Fruit fly (Drosophila melanogaster): ENCODE results near the gene CG11586.

Gene CG11586

DNA sequence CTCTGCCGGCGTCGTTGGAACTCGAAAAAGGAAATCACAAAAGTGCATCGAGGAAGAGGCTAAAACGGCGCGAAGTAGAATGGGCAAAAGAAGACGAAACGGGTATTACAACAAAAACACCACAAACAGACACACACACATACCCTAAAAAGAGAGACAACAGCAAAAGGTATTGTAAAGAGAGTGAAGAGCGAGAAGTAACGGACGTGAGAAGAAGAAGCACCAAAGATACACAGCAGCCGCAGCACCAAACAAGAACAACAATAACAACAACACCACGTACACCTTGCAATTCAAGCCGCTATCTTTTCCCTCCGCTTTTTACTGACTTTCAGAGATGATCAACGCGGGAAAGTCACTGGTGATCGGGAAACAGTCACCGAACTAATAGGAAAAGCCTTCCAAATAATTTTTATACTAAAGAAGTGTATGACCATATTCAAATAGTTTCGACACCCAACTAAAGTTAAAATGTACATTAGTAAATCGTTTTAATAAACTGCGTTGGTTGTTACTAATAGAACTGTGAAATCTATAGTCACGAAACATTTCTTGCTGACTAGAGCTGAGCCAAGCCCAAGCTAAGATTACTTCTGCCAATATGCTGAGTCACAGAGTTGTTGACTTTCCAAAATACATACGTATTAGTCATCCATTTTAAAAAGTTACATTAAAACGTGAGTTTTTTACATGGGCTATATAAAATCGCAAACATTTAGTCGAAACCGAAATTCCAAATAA, 10.0 kb downstream of the CG11586 start:
- TF ChIP-seq CTCF (optimal IDR thresholded peaks at IDR 0.05) (no peak), CG8478 (optimal IDR thresholded peaks at IDR 0.05) (no peak)

DNA sequence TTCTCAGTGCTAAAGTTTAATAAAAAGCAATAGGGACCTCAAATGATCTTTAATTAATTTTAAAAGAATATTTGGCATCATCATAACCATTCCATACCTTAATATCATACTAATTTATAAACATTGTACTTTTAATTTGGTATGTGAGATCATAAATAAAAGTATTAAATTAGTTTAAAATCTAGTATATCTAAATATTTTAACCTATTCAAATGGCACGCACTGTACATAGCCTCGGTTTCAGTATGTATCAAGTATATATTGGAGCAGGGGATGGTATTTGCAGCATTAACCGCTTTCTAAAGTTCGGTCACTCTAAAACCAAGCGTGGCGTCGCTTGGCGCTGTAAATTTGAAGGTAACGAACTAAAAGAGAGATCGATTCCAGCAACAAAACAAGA, 19.8 kb downstream of the CG11586 start, which contains the start of gene pav:
Gene pav (plus strand): TSS at position 307 of the 400 bp plus-strand sequence.
- TF ChIP-seq CG8478 (optimal IDR thresholded peaks at IDR 0.05) = no peak
- TF ChIP-seq CTCF (optimal IDR thresholded peaks at IDR 0.05) = no peak

DNA sequence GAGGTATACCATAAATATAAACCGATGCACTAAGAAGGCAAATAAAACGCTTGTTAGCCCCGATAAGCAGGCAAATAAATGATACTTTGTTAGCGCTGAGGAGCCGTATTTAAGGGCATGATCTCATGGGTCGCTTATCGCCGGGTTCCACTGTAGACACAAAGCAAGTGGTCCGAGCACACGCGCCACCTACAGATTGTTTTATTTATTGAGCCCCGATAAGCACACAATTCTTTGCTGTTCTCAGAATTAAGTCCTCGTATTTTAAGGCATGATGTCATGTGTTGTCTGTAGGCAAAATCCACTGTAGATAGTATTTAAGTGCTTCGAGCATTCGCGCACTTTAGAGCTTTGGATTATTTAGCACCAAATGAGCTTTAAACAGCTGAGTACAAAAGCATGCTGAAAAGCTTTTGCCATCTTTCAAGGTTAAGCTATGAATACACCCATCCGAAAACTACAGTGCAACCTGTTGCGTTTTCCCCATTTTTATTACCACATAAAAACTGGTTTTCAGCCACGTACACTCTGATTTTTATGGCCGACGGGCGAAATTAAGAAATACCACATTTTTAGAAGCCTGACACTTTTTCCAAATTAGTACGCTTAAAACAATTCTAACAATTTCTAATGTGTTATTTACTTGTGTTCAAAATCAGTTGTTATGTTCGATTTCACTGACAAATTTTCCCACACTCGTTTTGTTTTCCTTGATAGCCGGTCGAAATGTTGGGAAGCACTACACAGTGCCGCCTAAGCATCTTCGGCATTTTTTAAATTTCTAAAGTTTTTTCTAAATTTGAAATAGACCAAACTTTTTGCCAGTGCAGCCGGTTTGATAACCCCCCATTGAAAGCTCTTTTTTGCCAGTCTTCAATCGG, 22.6 kb downstream of the CG11586 start, which contains the start of gene Sqor:
Gene Sqor (plus strand): TSS at position 732 of the 881 bp plus-strand sequence.
- TF ChIP-seq CTCF (optimal IDR thresholded peaks at IDR 0.05) (peak; percentile 89 to 94), CG8478 (optimal IDR thresholded peaks at IDR 0.05) (no peak)

DNA sequence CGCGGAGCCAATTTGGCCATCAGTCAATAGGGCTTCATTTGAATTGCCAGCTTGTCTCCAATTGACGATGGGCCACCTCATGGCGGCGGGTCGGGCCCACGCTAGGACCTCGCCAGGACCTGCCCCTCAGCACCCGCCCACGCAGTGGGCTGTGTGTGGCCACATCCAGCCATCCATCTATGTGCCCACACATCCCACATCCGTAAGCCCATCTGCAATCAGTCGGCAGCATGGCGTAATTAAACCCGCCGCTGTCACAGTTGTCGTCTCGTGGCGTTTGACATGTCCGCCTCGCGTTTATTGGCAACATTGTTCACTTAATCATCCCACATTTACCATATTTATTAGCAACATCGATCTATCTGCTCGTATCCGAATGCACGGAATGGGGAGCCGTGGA, 24.1 kb downstream of the CG11586 start:
- TF ChIP-seq CG8478 (optimal IDR thresholded peaks at IDR 0.05) (no peak), CTCF (optimal IDR thresholded peaks at IDR 0.05) (no peak)

DNA sequence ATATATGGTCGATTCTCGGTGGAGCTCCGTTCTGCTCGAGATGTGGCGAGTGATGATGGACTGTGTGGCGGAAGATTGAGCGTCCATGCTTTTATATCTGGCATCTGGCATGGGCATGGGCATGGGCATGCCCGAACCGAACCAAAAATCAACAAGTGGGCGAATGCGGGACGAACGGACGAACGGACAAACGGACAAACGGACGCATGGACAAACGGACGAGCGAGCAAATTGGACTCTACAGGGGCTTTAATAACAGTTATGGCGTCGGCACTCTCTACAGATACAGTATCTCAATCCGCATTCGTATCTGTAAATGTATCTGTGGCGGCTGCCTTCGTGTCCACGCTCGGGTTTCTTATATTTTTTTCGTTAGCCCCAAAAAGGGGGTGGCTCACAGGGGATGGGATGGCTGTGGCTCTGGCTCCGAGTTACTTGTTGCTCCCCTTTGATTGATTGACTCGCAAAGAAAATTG, 26.1 kb downstream of the CG11586 start, which contains the start of gene ImpL2:
Gene ImpL2 (minus strand): TSS at position 51 of the 476 bp plus-strand sequence.
- no peak for TF ChIP-seq CTCF (optimal IDR thresholded peaks at IDR 0.05)
- TF ChIP-seq CG8478 (optimal IDR thresholded peaks at IDR 0.05) = no peak

DNA sequence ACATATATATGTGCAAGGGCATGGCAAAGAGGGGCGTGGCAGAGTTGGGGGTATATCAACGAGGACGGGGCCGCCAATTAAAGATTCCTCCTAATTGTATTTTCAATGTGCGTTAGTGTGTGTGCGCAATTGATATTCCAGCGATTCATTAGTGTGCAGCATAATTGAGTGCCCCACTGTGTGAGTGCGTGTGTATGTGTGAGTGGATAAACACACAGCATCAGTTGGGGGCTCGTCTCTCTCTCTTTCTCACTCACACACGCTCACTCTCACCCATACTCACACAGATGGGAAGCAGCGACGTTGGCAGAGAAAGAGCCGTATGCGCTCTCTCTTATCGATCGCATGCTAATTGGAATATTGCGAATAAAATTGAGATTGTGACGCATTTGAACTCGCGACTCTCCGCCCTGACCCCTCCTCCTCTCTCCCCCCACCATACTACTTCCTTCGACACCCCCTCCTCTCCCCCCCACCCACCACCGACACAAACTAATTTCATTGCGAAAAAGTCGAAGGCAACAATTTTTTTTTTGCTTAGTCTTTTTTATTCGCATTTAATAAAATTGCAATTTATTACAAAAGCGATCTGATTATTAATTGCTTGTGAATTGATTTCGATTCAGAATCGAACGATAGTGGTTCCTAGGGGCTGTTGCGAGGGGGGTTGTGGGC, 28.5 kb downstream of the CG11586 start:
- TF ChIP-seq CTCF (optimal IDR thresholded peaks at IDR 0.05) = no peak
- TF ChIP-seq CG8478 (optimal IDR thresholded peaks at IDR 0.05) = peak; percentile 76

DNA sequence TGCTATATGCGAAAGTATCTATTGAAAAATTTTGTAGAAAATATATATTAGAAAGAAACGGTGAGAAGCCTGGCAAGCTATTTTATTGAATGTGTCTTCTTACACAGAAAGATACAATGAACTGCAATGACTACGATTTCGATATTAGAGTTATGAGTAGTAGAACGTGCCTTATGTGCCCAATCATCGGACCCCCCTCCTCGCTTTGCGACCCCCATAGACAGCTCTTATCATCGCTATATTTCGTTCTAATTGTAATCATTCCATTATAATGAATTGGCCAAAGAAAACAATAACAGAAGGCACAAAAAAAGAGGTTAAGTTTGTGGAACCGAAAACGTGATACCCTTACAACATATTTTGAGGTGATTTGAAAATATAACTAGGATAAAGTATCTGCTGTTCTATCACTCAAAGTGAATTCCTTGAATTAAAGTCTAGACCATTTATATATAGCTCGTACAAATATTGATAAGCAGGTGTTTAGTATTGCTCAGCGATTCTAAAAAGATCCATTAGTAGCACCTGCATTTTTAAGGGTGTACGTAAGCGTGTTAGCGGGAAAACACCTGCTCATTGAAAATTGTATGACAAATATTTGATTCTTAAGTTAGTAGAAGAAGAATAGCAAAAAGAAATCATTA, 29.4 kb downstream of the CG11586 start:
- TF ChIP-seq CG8478 (optimal IDR thresholded peaks at IDR 0.05) (no peak), CTCF (optimal IDR thresholded peaks at IDR 0.05) (no peak)

DNA sequence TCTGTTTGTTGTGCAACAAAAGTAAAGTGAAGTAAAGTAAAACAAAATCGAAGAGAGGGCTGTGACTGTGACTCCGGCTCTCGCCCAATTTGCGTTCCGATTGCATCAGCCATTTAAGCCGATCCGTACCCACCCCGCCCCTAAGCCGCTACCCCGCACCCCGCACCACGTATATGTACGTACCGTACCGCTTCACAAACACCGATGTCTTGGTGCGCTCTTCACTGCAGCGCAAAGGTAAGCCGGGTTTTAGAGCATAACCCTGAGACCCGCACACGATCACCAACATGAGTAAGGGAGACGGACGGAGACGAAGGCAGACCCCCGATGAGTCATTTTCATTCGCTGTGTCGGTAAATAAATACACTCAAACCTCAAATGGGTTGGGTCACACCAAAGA, 30.0 kb downstream of the CG11586 start:
- TF ChIP-seq CTCF (optimal IDR thresholded peaks at IDR 0.05) (no peak), CG8478 (optimal IDR thresholded peaks at IDR 0.05) (no peak)

DNA sequence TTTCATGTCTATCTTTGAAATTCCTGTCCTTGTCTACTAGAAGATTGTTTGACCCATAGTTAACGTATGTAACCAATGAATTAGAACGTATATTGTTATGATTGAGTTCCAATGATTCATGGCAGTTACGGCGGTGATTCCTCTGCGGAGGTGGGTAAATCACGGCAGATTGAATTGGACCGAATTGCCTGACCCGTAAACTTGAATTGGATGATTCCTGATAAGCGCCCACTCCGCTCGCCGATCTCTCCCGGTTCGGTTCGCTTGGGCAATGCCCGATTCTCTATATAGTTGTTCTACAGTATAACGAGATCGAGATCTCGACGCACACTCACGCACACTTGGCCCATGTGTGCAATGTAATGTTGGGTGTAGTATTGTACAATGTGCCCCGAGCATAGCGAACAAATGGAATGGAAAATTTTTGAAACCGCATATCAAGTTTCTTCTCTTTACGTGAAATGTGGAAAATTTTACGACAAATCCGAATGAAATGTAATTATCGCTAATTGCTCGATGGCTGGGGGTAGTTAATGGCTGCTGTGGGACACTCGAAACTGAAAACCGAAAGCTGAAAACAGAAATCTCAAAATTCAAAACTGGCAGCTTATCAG, 30.8 kb downstream of the CG11586 start:
- TF ChIP-seq CTCF (optimal IDR thresholded peaks at IDR 0.05) = no peak
- TF ChIP-seq CG8478 (optimal IDR thresholded peaks at IDR 0.05) = no peak

DNA sequence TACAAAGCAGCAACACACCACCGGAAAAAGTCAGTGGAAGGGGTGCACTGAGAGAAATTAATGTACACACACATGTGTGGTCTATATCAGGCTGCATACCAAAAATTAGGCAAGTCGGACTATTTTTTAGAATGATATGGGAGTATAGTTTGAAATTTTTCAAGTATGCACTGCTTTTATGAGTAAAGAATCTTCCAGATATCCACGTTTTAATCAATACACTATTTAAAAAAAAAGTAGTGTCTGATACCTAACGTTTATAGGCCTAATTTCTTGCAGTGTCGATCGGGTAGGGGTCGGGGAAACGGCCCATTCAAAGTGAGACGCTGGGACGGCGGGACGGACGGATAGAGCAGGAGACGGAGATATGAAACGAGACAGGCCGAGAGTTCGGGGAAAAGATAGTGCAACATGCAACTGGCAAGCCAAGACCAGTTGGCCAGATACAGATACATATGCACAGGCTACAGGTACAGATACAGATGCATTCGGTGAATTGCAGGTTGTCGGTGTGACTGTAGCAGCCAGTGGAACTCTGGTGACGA, 31.8 kb downstream of the CG11586 start:
- no peak for TF ChIP-seq CTCF (optimal IDR thresholded peaks at IDR 0.05)
- TF ChIP-seq CG8478 (optimal IDR thresholded peaks at IDR 0.05) = no peak

DNA sequence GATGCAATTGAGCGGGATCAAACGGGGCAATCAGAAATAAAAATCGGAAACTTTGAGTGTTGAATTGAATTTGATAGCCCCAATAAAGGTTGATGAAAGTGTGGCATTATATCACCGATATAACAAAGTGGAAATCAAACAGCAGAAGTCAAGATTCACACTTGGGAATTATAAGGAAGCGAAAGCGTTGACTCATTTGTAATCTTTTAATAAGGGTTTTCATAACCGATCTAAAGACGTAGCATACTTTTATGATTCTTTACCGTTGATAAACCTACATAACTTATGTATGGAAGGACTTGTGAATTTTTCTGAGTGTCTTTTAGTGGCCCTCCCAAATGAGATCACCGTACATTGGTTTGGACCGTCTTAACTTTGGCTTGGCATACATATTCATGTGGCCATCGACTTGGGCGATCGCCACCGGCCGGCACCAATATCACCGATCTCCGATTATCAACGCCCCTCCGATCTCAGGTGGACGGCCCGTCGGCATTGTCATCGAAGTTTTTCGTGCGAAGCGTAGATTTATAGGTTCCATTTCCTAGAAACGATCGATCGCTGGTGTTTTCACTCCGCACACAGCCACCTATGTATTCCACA, 32.8 kb downstream of the CG11586 start:
- TF ChIP-seq CG8478 (optimal IDR thresholded peaks at IDR 0.05) (no peak), CTCF (optimal IDR thresholded peaks at IDR 0.05) (no peak)

DNA sequence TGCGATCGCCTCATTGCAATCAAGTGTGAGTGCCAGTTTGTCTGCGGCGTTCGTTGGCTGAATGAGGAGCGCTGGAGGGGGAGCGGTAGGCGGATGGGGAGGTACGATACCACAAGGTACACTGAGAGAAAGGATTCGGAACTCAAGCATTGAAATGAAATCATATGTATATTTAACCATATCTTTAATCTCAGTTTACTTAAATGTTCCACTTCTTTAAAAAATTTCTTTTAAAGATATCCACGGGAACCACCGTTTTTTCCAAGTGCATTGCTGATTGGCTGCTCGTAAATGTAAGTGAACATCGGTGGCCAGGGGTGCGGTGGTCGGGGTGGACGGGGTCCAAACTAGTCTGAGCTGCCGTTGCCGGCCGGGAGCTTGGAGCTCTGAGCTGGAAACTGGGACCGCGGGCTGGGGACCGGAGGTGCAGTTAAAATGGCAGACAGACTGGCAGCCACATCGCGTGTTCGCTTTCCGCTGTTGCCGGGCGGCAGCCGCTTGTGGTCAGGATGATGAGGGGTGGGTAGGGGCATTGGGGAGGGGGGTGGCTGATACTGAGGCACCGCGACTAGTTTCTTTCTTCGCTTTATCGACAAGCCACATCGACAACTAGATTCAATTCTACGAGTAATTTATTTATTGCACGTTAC, 34.0 kb downstream of the CG11586 start:
- TF ChIP-seq CTCF (optimal IDR thresholded peaks at IDR 0.05) = no peak
- no peak for TF ChIP-seq CG8478 (optimal IDR thresholded peaks at IDR 0.05)

DNA sequence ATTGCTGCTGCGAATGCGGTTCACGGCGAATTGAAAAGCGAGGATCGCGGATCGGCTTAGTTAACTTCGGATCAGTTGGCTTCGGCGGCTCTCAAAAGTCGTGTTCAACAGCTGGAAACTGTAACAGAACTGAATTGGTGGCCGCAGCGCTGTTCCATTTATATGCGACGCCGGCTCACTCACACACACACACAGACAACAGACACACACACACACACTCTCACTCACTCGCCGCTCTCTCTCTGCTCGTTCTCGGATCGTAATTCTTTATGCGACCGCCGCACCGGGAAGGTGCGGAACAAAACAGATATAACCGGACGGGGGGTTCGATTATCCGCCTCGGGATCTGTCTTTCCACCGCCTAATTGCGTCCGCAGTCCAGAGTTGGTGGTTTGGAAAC, 35.1 kb downstream of the CG11586 start, which contains the start of gene CG46460:
Gene CG46460 (minus strand): TSS at position 139 of the 400 bp plus-strand sequence.
- TF ChIP-seq CTCF (optimal IDR thresholded peaks at IDR 0.05) (no peak), CG8478 (optimal IDR thresholded peaks at IDR 0.05) (no peak)
